Worm (Caenorhabditis elegans): ENCODE measurements around the gene C02F5.5.

Gene C02F5.5

ce11 chrIII:8265753-8266152 is 29.8 kb downstream of the C02F5.5 start, which contains the start of gene mrps-9 (continued):
- no peak for TF ChIP-seq C04F5.9 (tag; optimal IDR thresholded peaks at IDR 0.05)
- no peak for TF ChIP-seq ceh-8 (GFP tag; optimal IDR thresholded peaks at IDR 0.05)
- no peak for TF ChIP-seq mdl-1 (tag; optimal IDR thresholded peaks at IDR 0.05)
- TF ChIP-seq nhr-11 (tag; optimal IDR thresholded peaks at IDR 0.05) = no peak

DNA sequence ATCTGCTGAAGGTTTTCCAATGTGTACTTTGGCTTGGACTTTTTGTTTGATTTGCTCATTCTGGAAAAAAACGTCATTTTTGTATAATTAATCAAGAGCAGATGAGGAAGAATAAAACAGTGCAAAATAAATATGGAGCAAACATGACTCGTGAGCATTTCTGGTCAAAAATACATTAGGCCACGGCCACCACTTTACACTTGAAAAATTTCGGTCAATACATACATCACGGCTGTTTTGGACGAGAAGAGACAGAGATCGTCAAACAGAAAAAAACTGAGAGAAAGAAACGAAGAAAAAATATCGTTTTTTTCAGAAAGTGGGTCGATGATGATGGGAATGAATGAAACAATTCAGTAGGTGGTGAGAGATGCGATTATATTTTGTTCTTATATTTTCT is 32.3 kb downstream of the C02F5.5 start, which contains the start of the genes F09G8.7 and crn-7:
Gene F09G8.7 (minus strand): TSS at position 60 of the 400 bp plus-strand sequence.
Gene crn-7 (plus strand): TSS at position 236 of the 400 bp plus-strand sequence.
- TF ChIP-seq skn-1 (tag; optimal IDR thresholded peaks at IDR 0.05) = peak; percentile 25
- TF ChIP-seq mef-2 (tag; optimal IDR thresholded peaks at IDR 0.05) = no peak
- peak; percentile 15 for TF ChIP-seq lin-15B (tag; optimal IDR thresholded peaks at IDR 0.05)
- TF ChIP-seq lin-13 (GFP tag; optimal IDR thresholded peaks at IDR 0.05) = no peak
- TF ChIP-seq C34B4.2 (tag; optimal IDR thresholded peaks at IDR 0.05) = no peak
- no peak for TF ChIP-seq ceh-90 (tag; optimal IDR thresholded peaks at IDR 0.05)
- no peak for TF ChIP-seq egl-13 (tag; optimal IDR thresholded peaks at IDR 0.05)
- TF ChIP-seq rnt-1 (tag; optimal IDR thresholded peaks at IDR 0.05) = peak; percentile 45
- TF ChIP-seq tlp-1 (tag; optimal IDR thresholded peaks at IDR 0.05) = no peak
- peak in 1 of 3 experiments; percentile 31 for TF ChIP-seq ceh-82 (tag; optimal IDR thresholded peaks at IDR 0.05)
- TF ChIP-seq blmp-1 (tag; optimal IDR thresholded peaks at IDR 0.05) = peak; percentile 46
- peak in 1 of 2 experiments; percentile 55 for TF ChIP-seq lsy-2 (tag; optimal IDR thresholded peaks at IDR 0.05)
- TF ChIP-seq fos-1 (tag; optimal IDR thresholded peaks at IDR 0.05) = no peak
- no peak for TF ChIP-seq C16A3.4 (tag; optimal IDR thresholded peaks at IDR 0.05)
- TF ChIP-seq efl-1 (optimal IDR thresholded peaks at IDR 0.05) = peak; percentile 32 to 36
- peak in 1 of 2 experiments; percentile 17 for TF ChIP-seq efl-1 (GFP tag; optimal IDR thresholded peaks at IDR 0.05 in 1 of 2)
- no peak for TF ChIP-seq unc-86 (tag; optimal IDR thresholded peaks at IDR 0.05)
- peak; percentile 33 for TF ChIP-seq snu-23 (GFP tag; optimal IDR thresholded peaks at IDR 0.05)
- TF ChIP-seq dpl-1 (GFP tag; optimal IDR thresholded peaks at IDR 0.05) = peak in 2 of 3 experiments; percentile 36 to 44
- TF ChIP-seq sptf-1 (tag; optimal IDR thresholded peaks at IDR 0.05) = no peak
- peak; percentile 24 for TF ChIP-seq lir-3 (tag; optimal IDR thresholded peaks at IDR 0.05; ENCODE audit: poor library complexity)
- TF ChIP-seq lin-35 (GFP tag; optimal IDR thresholded peaks at IDR 0.05) = peak; percentile 23 to 31

ce11 chrIII:8271676-8272225 is 35.8 kb downstream of the C02F5.5 start, which contains the start of the genes mps-4 and F09G8.10:
Gene mps-4, minus strand, starts transcription at chrIII:8271776.
Gene F09G8.10, minus strand, starts transcription at chrIII:8272175.
- TF ChIP-seq nhr-20 (tag; optimal IDR thresholded peaks at IDR 0.05) (no peak), ama-1 (optimal IDR thresholded peaks at IDR 0.05) (no peak), ceh-8 (GFP tag; optimal IDR thresholded peaks at IDR 0.05) (no peak), egl-27 (tag; optimal IDR thresholded peaks at IDR 0.05) (no peak), fos-1 (tag; optimal IDR thresholded peaks at IDR 0.05) (no peak), fkh-8 (tag; optimal IDR thresholded peaks at IDR 0.05) (no peak), ceh-82 (tag; optimal IDR thresholded peaks at IDR 0.05) (no peak), elt-3 (tag; optimal IDR thresholded peaks at IDR 0.05) (no peak), efl-1 (optimal IDR thresholded peaks at IDR 0.05) (no peak), efl-1 (GFP tag; optimal IDR thresholded peaks at IDR 0.05 in 1 of 2) (no peak), F16B12.6 (tag; optimal IDR thresholded peaks at IDR 0.05) (no peak), ets-5 (GFP tag; IDR thresholded peaks at IDR 0.05) (no peak)

DNA sequence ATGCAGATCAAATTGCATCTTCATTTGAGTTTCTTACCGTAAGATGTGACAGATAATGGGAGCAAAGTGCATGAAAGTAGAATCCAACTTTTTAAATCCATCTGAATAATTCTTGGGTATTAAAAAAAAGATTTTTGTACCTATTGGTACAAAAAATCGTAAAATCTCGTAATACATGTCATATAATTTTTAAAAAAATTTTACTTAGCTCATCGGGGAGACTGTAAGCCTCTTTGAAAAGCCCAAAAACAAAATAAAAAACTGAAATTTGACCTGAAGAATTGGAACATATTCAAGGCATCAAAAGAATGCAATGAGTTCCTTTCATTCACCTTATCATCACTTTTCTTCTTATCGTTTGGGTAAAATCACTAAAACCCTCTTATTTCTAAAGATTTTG is 39.9 kb downstream of the C02F5.5 start, which contains the start of gene clec-160:
Gene clec-160 (minus strand): TSS at position 101 of the 400 bp plus-strand sequence.
- no peak for TF ChIP-seq F16B12.6 (tag; optimal IDR thresholded peaks at IDR 0.05)
- TF ChIP-seq efl-3 (GFP tag; optimal IDR thresholded peaks at IDR 0.05) = no peak
- TF ChIP-seq unc-62 (GFP tag; optimal IDR thresholded peaks at IDR 0.05) = no peak
- no peak for TF ChIP-seq C16A3.4 (tag; optimal IDR thresholded peaks at IDR 0.05)
- no peak for TF ChIP-seq snu-23 (GFP tag; optimal IDR thresholded peaks at IDR 0.05)
- no peak for TF ChIP-seq fkh-4 (tag; optimal IDR thresholded peaks at IDR 0.05; ENCODE audit: borderline replicate concordance)
- TF ChIP-seq tlp-1 (tag; optimal IDR thresholded peaks at IDR 0.05) = no peak
- no peak for TF ChIP-seq unc-86 (tag; optimal IDR thresholded peaks at IDR 0.05)
- TF ChIP-seq ceh-8 (GFP tag; optimal IDR thresholded peaks at IDR 0.05) = no peak
- TF ChIP-seq Y116A8C.19 (tag; optimal IDR thresholded peaks at IDR 0.05; ENCODE audit: borderline replicate concordance) = no peak
- TF ChIP-seq nhr-90 (tag; optimal IDR thresholded peaks at IDR 0.05; ENCODE audit: poor library complexity) = no peak
- TF ChIP-seq nhr-19 (GFP tag; conservative IDR thresholded peaks at IDR 0.05) = no peak
- no peak for TF ChIP-seq lin-15B (tag; optimal IDR thresholded peaks at IDR 0.05)

Measured in whole organism, L1 larva.